Fruit fly (Drosophila melanogaster) whole organism, embryonic: Measurements from ENCODE around the gene AlaRS.

ENCODE experiments used
- ATbp ChIP-seq: fragments of 200-800 bp; sonication (Bioruptor generic); optimal IDR thresholded peaks from 2 replicates; lab custom pipeline; 2017; ENCODE audit warnings: missing biosample characterization, mild to moderate bottlenecking, missing genetic modification characterization, missing genetic modification reagents
- Abd-B ChIP-seq: fragments of 200-800 bp; sonication (Bioruptor generic); optimal IDR thresholded peaks from 2 replicates; lab custom pipeline; 2018; ENCODE audit warnings: missing biosample characterization, mild to moderate bottlenecking, missing genetic modification characterization, moderate library complexity
- CG10366 ChIP-seq: fragments of 200-800 bp; sonication (Bioruptor generic); IDR thresholded peaks from 2 replicates; pipeline ENCODE4 v1.3.6; 2022; ENCODE audit warnings: missing biosample characterization, missing genetic modification characterization
- CG10654 ChIP-seq: fragments of 200-800 bp; sonication (Bioruptor generic); optimal IDR thresholded peaks from 2 replicates; lab custom pipeline; 2016; ENCODE audit warnings: missing biosample characterization, missing genetic modification characterization
- CG12104 ChIP-seq: fragments of 200-800 bp; sonication (Bioruptor generic); optimal IDR thresholded peaks from 3 replicates; lab custom pipeline; 2016; ENCODE audit warnings: missing biosample characterization, missing genetic modification characterization
- CG14441 ChIP-seq: fragments of 200-800 bp; sonication (Bioruptor generic); IDR thresholded peaks from 2 replicates; pipeline ENCODE4 v1.3.6; 2022; ENCODE audit warnings: missing biosample characterization, missing genetic modification characterization
- CG14860 ChIP-seq: fragments of 200-800 bp; sonication (Bioruptor generic); IDR thresholded peaks from 3 replicates; pipeline ENCODE4 v1.3.6; 2022; ENCODE audit warnings: missing biosample characterization, missing genetic modification characterization; ENCODE audit not compliant: partially characterized antibody
- CG15269 ChIP-seq: fragments of 200-800 bp; sonication (Bioruptor generic); optimal IDR thresholded peaks from 2 replicates; lab custom pipeline; 2018; ENCODE audit warnings: missing biosample characterization, mild to moderate bottlenecking, missing genetic modification characterization, moderate library complexity
- CG16815 ChIP-seq: fragments of 200-800 bp; sonication (Bioruptor generic); optimal IDR thresholded peaks from 3 replicates; lab custom pipeline; 2017; ENCODE audit warnings: missing biosample characterization, mild to moderate bottlenecking, missing genetic modification characterization
- CG17568 ChIP-seq: fragments of 200-800 bp; sonication (Bioruptor generic); optimal IDR thresholded peaks from 2 replicates; lab custom pipeline; 2018; ENCODE audit warnings: missing biosample characterization, mild to moderate bottlenecking, missing genetic modification characterization, moderate library complexity
- CG17612 ChIP-seq: fragments of 200-800 bp; sonication (Bioruptor generic); IDR thresholded peaks from 2 replicates; pipeline ENCODE4 v1.3.6; 2022; ENCODE audit warnings: missing biosample characterization, missing genetic modification characterization
- CG1792 ChIP-seq: fragments of 200-800 bp; sonication (Bioruptor generic); optimal IDR thresholded peaks from 2 replicates; lab custom pipeline; 2016; ENCODE audit warnings: missing biosample characterization, missing genetic modification characterization
- CG32772 ChIP-seq: fragments of 200-800 bp; sonication (Bioruptor generic); IDR thresholded peaks from 2 replicates; pipeline ENCODE4 v1.3.6; 2022; ENCODE audit warnings: missing biosample characterization, missing genetic modification characterization
- CG3281 ChIP-seq: fragments of 200-800 bp; sonication (Bioruptor generic); optimal IDR thresholded peaks from 3 replicates; lab custom pipeline; 2017; ENCODE audit warnings: missing biosample characterization, mild to moderate bottlenecking, missing genetic modification characterization
- CG4360 ChIP-seq: fragments of 200-800 bp; sonication (Bioruptor generic); IDR thresholded peaks from 2 replicates; pipeline ENCODE4 v1.3.6; 2022; ENCODE audit warnings: missing biosample characterization, missing genetic modification characterization
- CG4707 ChIP-seq: fragments of 200-800 bp; sonication (Bioruptor generic); optimal IDR thresholded peaks from 2 replicates; lab custom pipeline; 2018; ENCODE audit warnings: missing biosample characterization, mild to moderate bottlenecking, missing genetic modification characterization, moderate library complexity
- CG6254 ChIP-seq: fragments of 200-800 bp; sonication (Bioruptor generic); optimal IDR thresholded peaks from 3 replicates; lab custom pipeline; 2017; ENCODE audit warnings: mild to moderate bottlenecking, missing biosample characterization, missing genetic modification reagents, missing genetic modification characterization
- CG7271 ChIP-seq: fragments of 200-800 bp; sonication (Bioruptor generic); optimal IDR thresholded peaks from 2 replicates; lab custom pipeline; 2018; ENCODE audit warnings: missing biosample characterization, mild to moderate bottlenecking, missing genetic modification characterization, moderate library complexity
- CG7839 ChIP-seq: fragments of 200-800 bp; sonication (Bioruptor generic); optimal IDR thresholded peaks from 3 replicates; lab custom pipeline; 2018; ENCODE audit warnings: missing biosample characterization, mild to moderate bottlenecking, missing genetic modification characterization, moderate library complexity
- CG8944 ChIP-seq: fragments of 200-800 bp; sonication (Bioruptor generic); optimal IDR thresholded peaks from 3 replicates; lab custom pipeline; 2016; ENCODE audit warnings: missing biosample characterization, missing genetic modification characterization
- CG9797 ChIP-seq: fragments of 200-800 bp; sonication (Bioruptor generic); optimal IDR thresholded peaks from 3 replicates; lab custom pipeline; 2018; ENCODE audit warnings: missing biosample characterization, mild to moderate bottlenecking, missing genetic modification characterization
- CG9876 ChIP-seq: fragments of 200-800 bp; sonication (Bioruptor generic); optimal IDR thresholded peaks from 2 replicates; lab custom pipeline; 2016; ENCODE audit warnings: missing biosample characterization, missing genetic modification characterization
- CG9932 ChIP-seq: fragments of 200-800 bp; sonication (Bioruptor generic); IDR thresholded peaks from 2 replicates; pipeline ENCODE4 v1.3.6; 2022; ENCODE audit warnings: missing biosample characterization, missing genetic modification characterization
- CTCF ChIP-seq: fragments of 200-800 bp; sonication (Bioruptor generic); optimal IDR thresholded peaks from 2 replicates; lab custom pipeline; 2017; ENCODE audit warnings: missing biosample characterization, mild to moderate bottlenecking, missing genetic modification characterization, moderate library complexity
- Dek ChIP-seq: fragments of 200-800 bp; sonication (Bioruptor generic); optimal IDR thresholded peaks from 3 replicates; lab custom pipeline; 2019; ENCODE audit warnings: missing biosample characterization, mild to moderate bottlenecking, missing genetic modification characterization, moderate library complexity
- Dll ChIP-seq: fragments of 200-800 bp; sonication (Bioruptor generic); IDR thresholded peaks from 4 replicates; pipeline ENCODE4 v1.3.6; 2022; ENCODE audit warnings: missing biosample characterization, missing genetic modification characterization; ENCODE audit not compliant: partially characterized antibody
- Doc2 ChIP-seq: fragments of 200-800 bp; sonication (Bioruptor generic); IDR thresholded peaks from 2 replicates; pipeline ENCODE4 v1.3.6; 2022; ENCODE audit warnings: missing biosample characterization, missing genetic modification characterization
- ERR ChIP-seq: fragments of 200-800 bp; sonication (Bioruptor generic); optimal IDR thresholded peaks from 2 replicates; lab custom pipeline; 2016; ENCODE audit warnings: missing biosample characterization, missing genetic modification characterization
- Elba2 ChIP-seq: fragments of 200-800 bp; sonication (Bioruptor generic); optimal IDR thresholded peaks from 3 replicates; lab custom pipeline; 2016; ENCODE audit warnings: missing biosample characterization, missing genetic modification characterization
- Fer3 ChIP-seq: fragments of 200-800 bp; sonication (Bioruptor generic); optimal IDR thresholded peaks from 2 replicates; lab custom pipeline; 2018; ENCODE audit warnings: missing biosample characterization, mild to moderate bottlenecking, missing genetic modification characterization, moderate library complexity
- Gsc ChIP-seq: fragments of 200-800 bp; sonication (Bioruptor generic); IDR thresholded peaks from 2 replicates; pipeline ENCODE4 v1.3.6; 2022; ENCODE audit warnings: missing biosample characterization, missing genetic modification characterization
- H15 ChIP-seq: fragments of 200-800 bp; sonication (Bioruptor generic); IDR thresholded peaks from 3 replicates; pipeline ENCODE4 v1.3.6; 2022; ENCODE audit warnings: missing biosample characterization, missing genetic modification characterization
- Hr39 ChIP-seq: fragments of >200 bp; optimal IDR thresholded peaks from 2 replicates; lab custom pipeline; 2017
- Hsf ChIP-seq: fragments of 200-800 bp; sonication (Bioruptor generic); optimal IDR thresholded peaks from 3 replicates; lab custom pipeline; 2016; ENCODE audit warnings: missing biosample characterization, missing genetic modification characterization
- MESR4 ChIP-seq: fragments of 200-800 bp; sonication (Bioruptor generic); optimal IDR thresholded peaks from 2 replicates; lab custom pipeline; 2018; ENCODE audit warnings: missing biosample characterization, mild to moderate bottlenecking, missing genetic modification characterization, moderate library complexity
- Max ChIP-seq: fragments of 200-800 bp; sonication (Bioruptor generic); optimal IDR thresholded peaks from 2 replicates; lab custom pipeline; 2016; ENCODE audit warnings: missing biosample characterization, mild to moderate bottlenecking, missing genetic modification characterization
- NC2α ChIP-seq: fragments of 200-800 bp; sonication (Bioruptor generic); optimal IDR thresholded peaks from 2 replicates; lab custom pipeline; 2016; ENCODE audit warnings: missing biosample characterization, missing genetic modification characterization
- Ptx1 ChIP-seq: fragments of 200-800 bp; sonication (Bioruptor generic); IDR thresholded peaks from 2 replicates; pipeline ENCODE4 v1.3.6; 2022; ENCODE audit warnings: missing biosample characterization, missing genetic modification characterization
- Sox102F ChIP-seq: fragments of 200-800 bp; sonication (Bioruptor generic); optimal IDR thresholded peaks from 2 replicates; lab custom pipeline; 2018; ENCODE audit warnings: missing biosample characterization, mild to moderate bottlenecking, missing genetic modification characterization, moderate library complexity
- Vsx1 ChIP-seq: fragments of 200-800 bp; sonication (Bioruptor generic); optimal IDR thresholded peaks from 2 replicates; lab custom pipeline; 2017; ENCODE audit warnings: missing biosample characterization, mild to moderate bottlenecking, missing genetic modification characterization, missing genetic modification reagents
- cas ChIP-seq: fragments of 200-800 bp; sonication (Bioruptor generic); IDR thresholded peaks from 2 replicates; pipeline ENCODE4 v1.3.6; 2022; ENCODE audit warnings: missing biosample characterization, missing genetic modification characterization
- caup ChIP-seq: fragments of 200-800 bp; sonication (Bioruptor generic); optimal IDR thresholded peaks from 3 replicates; lab custom pipeline; 2017; ENCODE audit warnings: missing biosample characterization, mild to moderate bottlenecking, missing genetic modification characterization, moderate library complexity; ENCODE audit not compliant: severe bottlenecking
- chif ChIP-seq, 2 experiments: fragments of 200-800 bp; sonication (Bioruptor generic); optimal IDR thresholded peaks; 3 replicates each; lab custom pipeline; 2016; ENCODE audit warnings: missing biosample characterization in 2 of 2, missing genetic modification characterization in 2 of 2
- dm ChIP-seq: fragments of 200-800 bp; sonication (Bioruptor generic); optimal IDR thresholded peaks from 3 replicates; lab custom pipeline; 2016; ENCODE audit warnings: missing biosample characterization, missing genetic modification characterization
- ken ChIP-seq: fragments of 200-800 bp; sonication (Bioruptor generic); IDR thresholded peaks from 3 replicates; pipeline ENCODE4 v1.3.6; 2022; ENCODE audit warnings: missing biosample characterization, missing genetic modification characterization
- run ChIP-seq: fragments of 200-800 bp; sonication (Bioruptor generic); optimal IDR thresholded peaks from 3 replicates; lab custom pipeline; 2018; ENCODE audit warnings: missing biosample characterization, mild to moderate bottlenecking, missing genetic modification characterization
- salm ChIP-seq: fragments of 200-800 bp; sonication (Bioruptor generic); optimal IDR thresholded peaks from 2 replicates; lab custom pipeline; 2018; ENCODE audit warnings: missing biosample characterization, mild to moderate bottlenecking, missing genetic modification characterization
- slbo ChIP-seq: fragments of 200-800 bp; sonication (Bioruptor generic); IDR thresholded peaks from 2 replicates; pipeline ENCODE4 v1.3.6; 2022; ENCODE audit warnings: missing biosample characterization, missing genetic modification characterization
- slou ChIP-seq: fragments of 200-800 bp; sonication (Bioruptor generic); optimal IDR thresholded peaks from 3 replicates; lab custom pipeline; 2016; ENCODE audit warnings: missing biosample characterization, missing genetic modification characterization
- stc ChIP-seq: fragments of 200-800 bp; sonication (Bioruptor generic); IDR thresholded peaks from 2 replicates; pipeline ENCODE4 v1.3.6; 2022; ENCODE audit warnings: missing biosample characterization, missing genetic modification characterization
- unpg ChIP-seq: fragments of 200-800 bp; sonication (Bioruptor generic); optimal IDR thresholded peaks from 3 replicates; lab custom pipeline; 2018; ENCODE audit warnings: missing biosample characterization, mild to moderate bottlenecking, missing genetic modification characterization, moderate library complexity
- z ChIP-seq: fragments of 200-800 bp; sonication (Bioruptor generic); IDR thresholded peaks from 3 replicates; pipeline ENCODE4 v1.3.6; 2022; ENCODE audit warnings: missing biosample characterization, missing genetic modification characterization

Gene AlaRS

DNA sequence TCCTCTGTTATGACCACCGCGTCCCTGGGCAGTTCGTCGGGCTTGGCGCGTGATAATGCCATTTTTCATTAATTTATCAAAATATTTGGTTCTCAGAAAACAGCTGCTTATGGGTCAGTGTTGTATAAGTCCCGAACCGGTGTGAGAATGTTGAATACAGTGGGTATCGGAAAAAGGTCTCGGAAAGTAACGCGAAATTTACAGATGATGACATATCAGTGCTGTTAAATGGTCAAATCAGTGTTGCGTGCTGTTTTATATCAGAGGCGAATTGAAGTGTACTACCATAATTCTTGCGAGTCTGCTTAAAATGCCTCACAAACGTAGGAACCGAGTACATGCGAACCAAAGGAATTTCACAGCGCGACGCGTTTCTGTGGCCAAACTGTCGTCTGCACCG is 1.1 kb upstream of the AlaRS start, which contains the start of the genes CG13392 and Rcd4 (continued):
- TF ChIP-seq stc (GFP tag; lab: Robert Waterston, UW) (no peak), CG7839 (tag; lab: Kevin White, UChicago) (peak; percentile 36), slbo (GFP tag; lab: Robert Waterston, UW) (peak; percentile 85), Dll (peak; percentile 63; the same call in 2 of the 4 replicates), Vsx1 (no peak), Fer3 (tag; lab: Kevin White, UChicago) (peak; percentile 73), Ptx1 (GFP tag; lab: Robert Waterston, UW) (peak; percentile 62), slou (GFP tag; lab: Kevin White, UChicago) (peak; percentile 10), ERR (peak; percentile 81), CG32772 (GFP tag; lab: Robert Waterston, UW) (peak; percentile 15; the same call in 1 of the 2 replicates), CG1792 (GFP tag; lab: Kevin White, UChicago) (peak; percentile 49), Hsf (GFP tag; lab: Kevin White, UChicago) (peak; percentile 65), ken (GFP tag; lab: Robert Waterston, UW) (peak; percentile 71), CG8944 (GFP tag; lab: Kevin White, UChicago) (peak; percentile 56), CG9932 (peak; percentile 90), CG10366 (GFP tag; lab: Robert Waterston, UW) (peak; percentile 38; the same call in 1 of the 2 replicates), MESR4 (GFP tag; lab: Kevin White, UChicago) (peak; percentile 78), CTCF (GFP tag; lab: Kevin White, UChicago) (peak; percentile 11), chif (GFP tag; optimal IDR thresholded peaks at IDR 0.05; lab: Kevin White, UChicago) (peak; percentile 47 to 65), dm (peak; percentile 48), H15 (GFP tag; lab: Robert Waterston, UW) (peak; percentile 56; the same call in 1 of the 3 replicates), Gsc (no peak), CG3281 (GFP tag; lab: Kevin White, UChicago) (peak; percentile 60), CG4707 (GFP tag; lab: Kevin White, UChicago) (peak; percentile 83), CG10654 (GFP tag; lab: Kevin White, UChicago) (no peak), CG9797 (peak; percentile 33), Dek (tag; lab: Kevin White, UChicago) (peak; percentile 32), Hr39 (lab: Kevin White, UChicago) (no peak), run (peak; percentile 1), CG14441 (GFP tag; lab: Robert Waterston, UW) (peak; percentile 36; the same call in 1 of the 2 replicates), Doc2 (GFP tag; lab: Robert Waterston, UW) (no peak), Max (GFP tag; lab: Kevin White, UChicago) (peak; percentile 6), CG7271 (peak; percentile 70), ATbp (GFP tag; lab: Kevin White, UChicago) (no peak), z (no peak), CG6254 (peak; percentile 24), caup (peak; percentile 78), CG15269 (tag; lab: Kevin White, UChicago) (peak; percentile 43), salm (tag; lab: Kevin White, UChicago) (no peak), CG17568 (GFP tag; lab: Kevin White, UChicago) (no peak), CG17612 (GFP tag; lab: Robert Waterston, UW) (no peak), unpg (GFP tag; lab: Kevin White, UChicago) (peak; percentile 49), NC2α (GFP tag; lab: Kevin White, UChicago) (peak; percentile 16), CG9876 (GFP tag; lab: Kevin White, UChicago) (peak; percentile 45), CG4360 (no peak), Abd-B (GFP tag; lab: Kevin White, UChicago) (no peak), CG12104 (GFP tag; lab: Kevin White, UChicago) (no peak), cas (GFP tag; lab: Robert Waterston, UW) (no peak), Sox102F (peak; percentile 16), CG14860 (peak; percentile 44; the same call in 2 of the 3 replicates), Elba2 (GFP tag; lab: Kevin White, UChicago) (no peak), CG16815 (GFP tag; lab: Kevin White, UChicago) (peak; percentile 24)
